Fruit fly (Drosophila melanogaster) whole organism, wandering third instar larva: ENCODE measurements around the gene Scox.

Source experiments
- CG32264 ChIP-seq: fragments of 200-800 bp; sonication (Bioruptor generic); optimal IDR thresholded peaks from 2 replicates; lab custom pipeline; 2016; ENCODE audit warnings: missing biosample characterization, missing genetic modification characterization
- CG9705 ChIP-seq: fragments of 200-800 bp; sonication (Bioruptor generic); optimal IDR thresholded peaks from 2 replicates; lab custom pipeline; 2018; ENCODE audit warnings: missing biosample characterization, mild to moderate bottlenecking, missing genetic modification characterization
- CrebA ChIP-seq: fragments of 200-800 bp; sonication (Bioruptor generic); optimal IDR thresholded peaks from 2 replicates; lab custom pipeline; 2016; ENCODE audit warnings: missing biosample characterization, mild to moderate bottlenecking, missing genetic modification characterization, borderline replicate concordance
- Dfd ChIP-seq: fragments of >200 bp; optimal IDR thresholded peaks from 2 replicates; lab custom pipeline; 2017; ENCODE audit warnings: missing biosample characterization, missing genetic modification characterization
- Dif ChIP-seq: fragments of 200-275, 200-300 bp; sonication (Bioruptor generic); optimal IDR thresholded peaks from 2 replicates; lab custom pipeline; 2018; ENCODE audit warnings: missing biosample characterization, missing genetic modification characterization; ENCODE audit not compliant: partially characterized antibody
- GATAd ChIP-seq: sonication (Bioruptor generic); optimal IDR thresholded peaks from 2 replicates; lab custom pipeline; 2016; ENCODE audit warnings: missing biosample characterization, missing genetic modification characterization
- HLH106 ChIP-seq: fragments of 200-800 bp; optimal IDR thresholded peaks from 3 replicates; lab custom pipeline; 2019; ENCODE audit warnings: missing biosample characterization, mild to moderate bottlenecking, missing genetic modification characterization, moderate library complexity
- Hr83 ChIP-seq: fragments of 200-300 bp; sonication (Bioruptor generic); optimal IDR thresholded peaks from 2 replicates; lab custom pipeline; 2016; ENCODE audit warnings: missing biosample characterization, mild to moderate bottlenecking, missing genetic modification characterization, moderate library complexity; ENCODE audit not compliant: poor library complexity, severe bottlenecking
- Jra ChIP-seq: sonication (Bioruptor generic); optimal IDR thresholded peaks from 2 replicates; lab custom pipeline; 2016; ENCODE audit warnings: missing biosample characterization, missing genetic modification characterization
- Mio ChIP-seq: sonication (Bioruptor generic); optimal IDR thresholded peaks from 2 replicates; lab custom pipeline; 2016; ENCODE audit warnings: missing biosample characterization, missing genetic modification characterization
- Myc ChIP-seq: fragments of >200 bp; optimal IDR thresholded peaks from 2 replicates; lab custom pipeline; 2017
- N ChIP-seq: fragments of >200 bp; optimal IDR thresholded peaks from 2 replicates; lab custom pipeline; 2018; ENCODE audit warnings: missing biosample characterization, missing external identifiers, missing genetic modification characterization
- OdsH ChIP-seq: fragments of 200-800 bp; sonication (Bioruptor generic); optimal IDR thresholded peaks from 2 replicates; lab custom pipeline; 2016; ENCODE audit warnings: missing biosample characterization, mild to moderate bottlenecking, missing genetic modification characterization
- Rel ChIP-seq, 2 experiments: fragments of 200-800 bp; sonication (Bioruptor generic) in 1 of 2; optimal IDR thresholded peaks; 2 replicates in 1 of 2; 3 replicates in 1 of 2; lab custom pipeline; 2016 to 2019; ENCODE audit warnings: mild to moderate bottlenecking in 2 of 2, missing biosample characterization in 2 of 2, missing genetic modification characterization in 2 of 2, moderate library complexity in 1 of 2
- Sp1 ChIP-seq: fragments of 200-800 bp; sonication (Bioruptor generic); optimal IDR thresholded peaks from 3 replicates; lab custom pipeline; 2019; ENCODE audit warnings: missing biosample characterization, mild to moderate bottlenecking, missing genetic modification characterization, moderate library complexity
- br ChIP-seq: fragments of 200-800 bp; sonication (Bioruptor generic); optimal IDR thresholded peaks from 2 replicates; lab custom pipeline; 2016; ENCODE audit warnings: missing biosample characterization, missing genetic modification characterization
- brk ChIP-seq: fragments of 200-800 bp; sonication (Bioruptor generic); optimal IDR thresholded peaks from 2 replicates; lab custom pipeline; 2016; ENCODE audit warnings: missing biosample characterization, mild to moderate bottlenecking, missing genetic modification characterization
- dl ChIP-seq, 2 experiments: fragments of 175-275, 200-275 bp in 1 of 2; fragments of 200-275 bp in 1 of 2; sonication (Bioruptor generic); optimal IDR thresholded peaks; lab custom pipeline; 2018; ENCODE audit warnings: mild to moderate bottlenecking in 2 of 2, missing biosample characterization in 2 of 2, missing genetic modification characterization in 2 of 2, moderate library complexity in 2 of 2; ENCODE audit not compliant: partially characterized antibody in 2 of 2, insufficient read depth in 1 of 2
- dsf ChIP-seq: sonication (Bioruptor generic); optimal IDR thresholded peaks from 2 replicates; lab custom pipeline; 2016; ENCODE audit warnings: missing biosample characterization, missing genetic modification characterization, borderline replicate concordance
- ey ChIP-seq: fragments of 200-800 bp; sonication (Bioruptor generic); optimal IDR thresholded peaks from 2 replicates; lab custom pipeline; 2016; ENCODE audit warnings: missing biosample characterization, missing genetic modification characterization
- foxo ChIP-seq, 2 experiments: fragments of 200-800 bp; sonication (Bioruptor generic); optimal IDR thresholded peaks; 2 replicates in 1 of 2; 3 replicates in 1 of 2; lab custom pipeline; 2016 to 2017; ENCODE audit warnings: missing biosample characterization in 2 of 2, missing genetic modification characterization in 2 of 2
- fru ChIP-seq: fragments of 200-800 bp; sonication (Bioruptor generic); optimal IDR thresholded peaks from 3 replicates; lab custom pipeline; 2016; ENCODE audit warnings: missing biosample characterization, mild to moderate bottlenecking, missing genetic modification characterization
- h ChIP-seq: fragments of 200-800 bp; sonication (Bioruptor generic); optimal IDR thresholded peaks from 3 replicates; lab custom pipeline; 2016; ENCODE audit warnings: missing biosample characterization, mild to moderate bottlenecking, missing genetic modification characterization
- psq ChIP-seq: fragments of 200-800 bp; sonication (Bioruptor generic); optimal IDR thresholded peaks from 3 replicates; lab custom pipeline; 2017; ENCODE audit warnings: missing biosample characterization, mild to moderate bottlenecking, missing genetic modification characterization, moderate library complexity
- rgr ChIP-seq: fragments of 200-800 bp; sonication (Bioruptor generic); optimal IDR thresholded peaks from 3 replicates; lab custom pipeline; 2016; ENCODE audit warnings: missing biosample characterization, mild to moderate bottlenecking, missing genetic modification characterization
- sage ChIP-seq: fragments of 200-800 bp; sonication (Bioruptor generic); optimal IDR thresholded peaks from 2 replicates; lab custom pipeline; 2016; ENCODE audit warnings: missing biosample characterization, mild to moderate bottlenecking, missing genetic modification characterization
- sv ChIP-seq: fragments of 200-800 bp; sonication (Bioruptor generic); optimal IDR thresholded peaks from 3 replicates; lab custom pipeline; 2016; ENCODE audit warnings: missing biosample characterization, missing genetic modification characterization
- usp ChIP-seq: fragments of >200 bp; optimal IDR thresholded peaks from 2 replicates; lab custom pipeline; 2017; ENCODE audit warnings: missing biosample characterization, missing genetic modification characterization
- woc ChIP-seq: sonication (Bioruptor generic); optimal IDR thresholded peaks from 2 replicates; lab custom pipeline; 2016; ENCODE audit warnings: missing biosample characterization, mild to moderate bottlenecking, missing genetic modification characterization

The Scox gene

dm6 chr2L:4981278-4981966 is 12.7 kb upstream of the Scox start, which contains the start of the genes CG8892 and CG34126 (continued):
- TF ChIP-seq Jra (GFP tag; lab: Kevin White, UChicago) (peak; percentile 97), CrebA (no peak), usp (GFP tag; lab: Kevin White, UChicago) (no peak), psq (peak; percentile 97), foxo (GFP tag; optimal IDR thresholded peaks at IDR 0.05; lab: Kevin White, UChicago) (peak; percentile 91 to 99), Rel (GFP tag; optimal IDR thresholded peaks at IDR 0.05; lab: Kevin White, UChicago) (peak; percentile 89), Rel (tag; optimal IDR thresholded peaks at IDR 0.05; lab: Kevin White, UChicago) (peak; percentile 87), sage (GFP tag; lab: Kevin White, UChicago) (peak; percentile 91), fru (GFP tag; lab: Kevin White, UChicago) (peak; percentile 98)
- TF ChIP-seq, all 38 proteins: peak for 26

DNA sequence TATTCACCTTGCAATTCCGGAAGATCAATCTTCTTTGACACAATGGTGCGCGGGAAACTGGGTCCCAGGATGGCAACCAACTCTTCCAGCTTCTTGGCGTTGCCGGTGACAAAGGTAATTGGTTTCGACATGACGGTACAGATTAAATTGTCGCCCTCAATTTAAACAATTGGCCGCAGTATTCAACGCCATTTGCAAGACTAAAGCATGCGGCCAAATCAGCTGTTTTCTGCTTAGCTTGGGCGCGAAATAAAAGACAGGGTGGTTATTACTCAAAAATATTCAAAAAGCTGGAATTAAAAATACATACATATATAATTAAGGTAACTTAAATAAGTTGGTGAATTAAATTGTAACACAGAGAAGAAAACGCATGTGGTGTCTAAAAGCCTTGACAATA is 10.4 kb upstream of the Scox start, which contains the start of gene CG8891:
Gene CG8891 (minus strand): TSS at position 242 of the 400 bp plus-strand sequence.
- no peak for TF ChIP-seq OdsH
- no peak for TF ChIP-seq Dif (GFP tag; lab: Kevin White, UChicago)
- TF ChIP-seq GATAd (GFP tag; lab: Kevin White, UChicago) = no peak
- TF ChIP-seq ey (GFP tag; lab: Kevin White, UChicago) = no peak
- no peak for TF ChIP-seq foxo (GFP tag; optimal IDR thresholded peaks at IDR 0.05; lab: Kevin White, UChicago)
- no peak for TF ChIP-seq woc
- no peak for TF ChIP-seq Hr83 (GFP tag; lab: Kevin White, UChicago)
- no peak for TF ChIP-seq dl (GFP tag; optimal IDR thresholded peaks at IDR 0.05; lab: Kevin White, UChicago; ENCODE audit: insufficient read depth in 1 of 2, partially characterized antibody in 2 of 2)
- no peak for TF ChIP-seq Rel (GFP tag; optimal IDR thresholded peaks at IDR 0.05; lab: Kevin White, UChicago)
- no peak for TF ChIP-seq Rel (tag; optimal IDR thresholded peaks at IDR 0.05; lab: Kevin White, UChicago)
- TF ChIP-seq, all 38 proteins: peak for 0

DNA sequence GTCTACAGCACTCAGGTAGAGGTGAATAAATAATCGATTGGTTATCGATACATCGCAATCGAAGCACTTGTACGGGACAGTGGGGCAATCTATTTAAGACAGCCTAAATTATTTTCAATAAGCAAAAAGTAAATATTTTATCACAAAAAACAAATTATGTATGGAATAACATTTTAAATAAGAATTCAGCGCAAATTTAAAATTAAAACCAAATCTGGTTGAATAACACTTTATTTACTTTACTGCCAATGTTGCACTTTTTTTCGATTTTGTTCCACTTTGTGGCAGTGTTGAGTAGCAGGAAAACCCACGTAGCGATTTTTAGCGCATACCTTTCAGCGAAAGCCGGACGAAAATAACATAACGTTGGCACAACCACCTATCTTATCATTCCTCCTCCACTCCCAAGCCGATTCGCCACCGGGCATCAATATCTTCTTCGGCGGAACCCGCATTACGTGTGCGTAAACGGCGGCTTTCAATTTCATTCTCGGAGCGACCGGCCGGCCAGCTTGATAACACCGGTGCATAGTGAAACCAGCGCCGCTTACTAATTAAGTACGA is 8.3 kb upstream of the Scox start, which contains the start of the genes Gmd and CG3792:
Gene Gmd (minus strand): TSS at position 36 of the 564 bp plus-strand sequence.
Gene CG3792 (plus strand): TSS at position 325 of the 564 bp plus-strand sequence.
- TF ChIP-seq sv (GFP tag; lab: Kevin White, UChicago) = peak; percentile 97
- TF ChIP-seq N (GFP tag; lab: Kevin White, UChicago) = no peak
- no peak for TF ChIP-seq Dfd (GFP tag; lab: Kevin White, UChicago)
- TF ChIP-seq psq = peak; percentile 90
- peak; percentile 96 for TF ChIP-seq rgr (GFP tag; lab: Kevin White, UChicago)
- TF ChIP-seq Hr83 (GFP tag; lab: Kevin White, UChicago) = no peak
- TF ChIP-seq Jra (GFP tag; lab: Kevin White, UChicago) = peak; percentile 95
- TF ChIP-seq CG9705 = peak; percentile 92
- peak; percentile 97 for TF ChIP-seq h (GFP tag; lab: Kevin White, UChicago)
- TF ChIP-seq HLH106 = peak; percentile 95
- TF ChIP-seq fru (GFP tag; lab: Kevin White, UChicago) = peak; percentile 96
- peak; percentile 29 for TF ChIP-seq Myc (lab: Kevin White, UChicago)
- peak; percentile 93 for TF ChIP-seq br (GFP tag; lab: Kevin White, UChicago)
- peak; percentile 68 to 97 for TF ChIP-seq foxo (GFP tag; optimal IDR thresholded peaks at IDR 0.05; lab: Kevin White, UChicago)
- TF ChIP-seq Mio (GFP tag; lab: Kevin White, UChicago) = peak; percentile 68
- no peak for TF ChIP-seq brk (GFP tag; lab: Kevin White, UChicago)
- no peak for TF ChIP-seq GATAd (GFP tag; lab: Kevin White, UChicago)
- TF ChIP-seq OdsH = peak; percentile 92
- peak; percentile 84 for TF ChIP-seq dsf (GFP tag; lab: Kevin White, UChicago)
- TF ChIP-seq woc = peak; percentile 96
- no peak for TF ChIP-seq Rel (GFP tag; optimal IDR thresholded peaks at IDR 0.05; lab: Kevin White, UChicago)
- TF ChIP-seq Rel (tag; optimal IDR thresholded peaks at IDR 0.05; lab: Kevin White, UChicago) = peak; percentile 81
- TF ChIP-seq CG32264 (GFP tag; lab: Kevin White, UChicago) = peak; percentile 80
- TF ChIP-seq usp (GFP tag; lab: Kevin White, UChicago) = no peak
- peak; percentile 88 for TF ChIP-seq Sp1 (GFP tag; lab: Kevin White, UChicago)
- TF ChIP-seq ey (GFP tag; lab: Kevin White, UChicago) = peak; percentile 92
